Worm (Caenorhabditis elegans) whole organism, L3 larva: ENCODE results near the gene C11G6.2.

Source experiments
- R02D3.7 ChIP-seq: fragments of 150-350 bp; optimal IDR thresholded peaks from 2 replicates; lab custom pipeline; 2014; ENCODE audit warnings: missing biosample characterization, missing genetic modification characterization
- ZK546.5 ChIP-seq: sonication (generic microtip); optimal IDR thresholded peaks from 2 replicates; lab custom pipeline; 2017; ENCODE audit warnings: missing biosample characterization, missing genetic modification characterization
- aly-2 ChIP-seq: fragments of 150-350 bp; optimal IDR thresholded peaks from 2 replicates; lab custom pipeline; 2014; ENCODE audit warnings: missing biosample characterization, missing genetic modification characterization
- ama-1 ChIP-seq: fragments of 150-350 bp; optimal IDR thresholded peaks from 2 replicates; lab custom pipeline; 2018
- ceh-16 ChIP-seq: sonication (generic microtip); optimal IDR thresholded peaks from 2 replicates; lab custom pipeline; 2017; ENCODE audit warnings: missing biosample characterization, missing genetic modification characterization
- ceh-28 ChIP-seq: fragments of 150-350 bp; optimal IDR thresholded peaks from 2 replicates; lab custom pipeline; 2014; ENCODE audit warnings: missing biosample characterization, missing genetic modification reagents, missing genetic modification characterization
- ceh-82 ChIP-seq: fragments of 150-350 bp; optimal IDR thresholded peaks from 2 replicates; lab custom pipeline; 2014; ENCODE audit warnings: missing biosample characterization, missing genetic modification characterization
- ceh-9 ChIP-seq: sonication (generic microtip); optimal IDR thresholded peaks from 2 replicates; lab custom pipeline; 2018; ENCODE audit warnings: missing biosample characterization, missing genetic modification characterization
- daf-12 ChIP-seq: fragments of 150-350 bp; optimal IDR thresholded peaks from 2 replicates; lab custom pipeline; 2014; ENCODE audit warnings: missing biosample characterization, missing genetic modification reagents, missing genetic modification characterization
- egl-27 ChIP-seq: sonication (generic microtip); optimal IDR thresholded peaks from 4 replicates; lab custom pipeline; 2017; ENCODE audit warnings: missing biosample characterization, missing genetic modification reagents, missing genetic modification characterization
- egl-5 ChIP-seq: fragments of 150-350 bp; optimal IDR thresholded peaks from 2 replicates; lab custom pipeline; 2017; ENCODE audit warnings: missing biosample characterization, missing genetic modification reagents, missing genetic modification characterization, inconsistent platforms
- elt-1 ChIP-seq: fragments of 150-350 bp; optimal IDR thresholded peaks from 2 replicates; lab custom pipeline; 2014; ENCODE audit warnings: missing biosample characterization, missing genetic modification characterization
- elt-2 ChIP-seq: sonication (generic microtip); optimal IDR thresholded peaks from 2 replicates; lab custom pipeline; 2016; ENCODE audit warnings: missing genetic modification reagents, mild to moderate bottlenecking, missing genetic modification characterization, missing compliant biosample characterization
- elt-3 ChIP-seq, 3 experiments: fragments of 150-350 bp in 1 of 3; sonication (generic microtip) in 2 of 3; optimal IDR thresholded peaks; 2 replicates in 2 of 3; 4 replicates in 1 of 3; lab custom pipeline; 2014 to 2017; ENCODE audit warnings: missing biosample characterization in 3 of 3, missing genetic modification characterization in 3 of 3
- eor-1 ChIP-seq, 2 experiments: fragments of 150-350 bp; optimal IDR thresholded peaks; 2 replicates each; lab custom pipeline; 2014 to 2018; ENCODE audit warnings: missing biosample characterization in 2 of 2, missing genetic modification characterization in 2 of 2
- fkh-10 ChIP-seq: sonication (generic microtip); optimal IDR thresholded peaks from 2 replicates; lab custom pipeline; 2017; ENCODE audit warnings: missing biosample characterization, missing genetic modification reagents, missing genetic modification characterization
- fkh-2 ChIP-seq: fragments of 150-350 bp; optimal IDR thresholded peaks from 2 replicates; lab custom pipeline; 2014; ENCODE audit warnings: missing biosample characterization, missing genetic modification reagents, missing genetic modification characterization
- fos-1 ChIP-seq: fragments of 150-350 bp; optimal IDR thresholded peaks from 2 replicates; lab custom pipeline; 2014; ENCODE audit warnings: missing biosample characterization, missing genetic modification characterization
- hmg-11 ChIP-seq: sonication (generic microtip); optimal IDR thresholded peaks from 2 replicates; lab custom pipeline; 2016; ENCODE audit warnings: missing genetic modification characterization, missing compliant biosample characterization
- jun-1 ChIP-seq: fragments of 150-350 bp; optimal IDR thresholded peaks from 2 replicates; lab custom pipeline; 2014; ENCODE audit warnings: missing biosample characterization, missing genetic modification reagents, missing genetic modification characterization
- lin-15B ChIP-seq: fragments of 150-350 bp; optimal IDR thresholded peaks from 2 replicates; lab custom pipeline; 2014; ENCODE audit warnings: missing biosample characterization, missing genetic modification characterization
- lin-39 ChIP-seq: fragments of 150-350 bp; optimal IDR thresholded peaks from 2 replicates; lab custom pipeline; 2018; ENCODE audit warnings: missing biosample characterization, missing genetic modification reagents, missing genetic modification characterization
- lsy-12 ChIP-seq: sonication (generic microtip); optimal IDR thresholded peaks from 2 replicates; lab custom pipeline; 2016; ENCODE audit warnings: mild to moderate bottlenecking, missing genetic modification characterization, missing compliant biosample characterization
- mdl-1 ChIP-seq: fragments of 150-350 bp; optimal IDR thresholded peaks from 2 replicates; lab custom pipeline; 2014; ENCODE audit warnings: missing biosample characterization, missing genetic modification characterization
- mml-1 ChIP-seq: fragments of 150-350 bp; sonication (generic microtip); optimal IDR thresholded peaks from 3 replicates; lab custom pipeline; 2014; ENCODE audit warnings: missing biosample characterization, missing genetic modification characterization
- nfya-1 ChIP-seq: sonication (generic microtip); optimal IDR thresholded peaks from 2 replicates; lab custom pipeline; 2017; ENCODE audit warnings: missing genetic modification characterization, mild to moderate bottlenecking, missing compliant biosample characterization, antibody characterized with exemption, moderate library complexity; ENCODE audit not compliant: insufficient read depth
- nhr-11 ChIP-seq: fragments of 150-350 bp; optimal IDR thresholded peaks from 2 replicates; lab custom pipeline; 2014; ENCODE audit warnings: missing biosample characterization, missing genetic modification characterization
- nhr-12 ChIP-seq: fragments of 150-350 bp; optimal IDR thresholded peaks from 2 replicates; lab custom pipeline; 2014; ENCODE audit warnings: missing biosample characterization, missing genetic modification characterization
- nhr-23 ChIP-seq: fragments of 150-350 bp; optimal IDR thresholded peaks from 2 replicates; lab custom pipeline; 2014; ENCODE audit warnings: missing biosample characterization, missing genetic modification reagents, missing genetic modification characterization
- nhr-237 ChIP-seq: fragments of 150-350 bp; optimal IDR thresholded peaks from 2 replicates; lab custom pipeline; 2014; ENCODE audit warnings: missing biosample characterization, missing genetic modification characterization
- nhr-25 ChIP-seq: sonication (generic microtip); optimal IDR thresholded peaks from 2 replicates; lab custom pipeline; 2017; ENCODE audit warnings: missing biosample characterization, missing genetic modification characterization
- nhr-28 ChIP-seq: fragments of 150-350 bp; optimal IDR thresholded peaks from 2 replicates; lab custom pipeline; 2014; ENCODE audit warnings: missing biosample characterization, missing genetic modification characterization
- nhr-67 ChIP-seq: fragments of 150-350 bp; optimal IDR thresholded peaks from 2 replicates; lab custom pipeline; 2014; ENCODE audit warnings: missing biosample characterization, missing genetic modification characterization
- nhr-76 ChIP-seq: fragments of 150-350 bp; sonication (generic microtip); optimal IDR thresholded peaks from 5 replicates; lab custom pipeline; 2014; ENCODE audit warnings: missing biosample characterization, missing genetic modification characterization
- nhr-77 ChIP-seq: fragments of 150-350 bp; optimal IDR thresholded peaks from 2 replicates; lab custom pipeline; 2014; ENCODE audit warnings: missing biosample characterization, missing genetic modification characterization
- pha-4 ChIP-seq: fragments of 150-350 bp; optimal IDR thresholded peaks from 2 replicates; lab custom pipeline; 2014; ENCODE audit warnings: missing biosample characterization, missing genetic modification reagents, missing genetic modification characterization
- pqm-1 ChIP-seq: fragments of 150-350 bp; optimal IDR thresholded peaks from 2 replicates; lab custom pipeline; 2017; ENCODE audit warnings: missing biosample characterization, missing genetic modification characterization, inconsistent platforms
- sea-2 ChIP-seq: fragments of 150-350 bp; sonication (generic microtip); optimal IDR thresholded peaks from 4 replicates; lab custom pipeline; 2014; ENCODE audit warnings: missing biosample characterization, missing genetic modification reagents, missing genetic modification characterization
- skn-1 ChIP-seq: fragments of 150-350 bp; optimal IDR thresholded peaks from 2 replicates; lab custom pipeline; 2014; ENCODE audit warnings: missing biosample characterization, missing genetic modification characterization
- snpc-4 ChIP-seq: fragments of 150-350 bp; optimal IDR thresholded peaks from 2 replicates; lab custom pipeline; 2014; ENCODE audit warnings: missing biosample characterization, missing genetic modification characterization
- tbx-2 ChIP-seq: sonication (generic microtip); optimal IDR thresholded peaks from 2 replicates; lab custom pipeline; 2016; ENCODE audit warnings: mild to moderate bottlenecking, missing genetic modification characterization, missing compliant biosample characterization
- unc-39 ChIP-seq: sonication (generic microtip); optimal IDR thresholded peaks from 4 replicates; lab custom pipeline; 2017; ENCODE audit warnings: missing biosample characterization, missing genetic modification characterization
- unc-62 ChIP-seq: fragments of 150-350 bp; sonication (generic microtip); optimal IDR thresholded peaks from 4 replicates; lab custom pipeline; 2014; ENCODE audit warnings: missing biosample characterization, missing genetic modification reagents, missing genetic modification characterization
- zag-1 ChIP-seq: fragments of 150-350 bp; optimal IDR thresholded peaks from 2 replicates; lab custom pipeline; 2014; ENCODE audit warnings: missing biosample characterization, missing genetic modification characterization
- ztf-11 ChIP-seq: fragments of 150-350 bp; optimal IDR thresholded peaks from 2 replicates; lab custom pipeline; 2014; ENCODE audit warnings: missing biosample characterization, missing genetic modification characterization
- ztf-4 ChIP-seq: fragments of 150-350 bp; optimal IDR thresholded peaks from 2 replicates; lab custom pipeline; 2014; ENCODE audit warnings: missing biosample characterization, missing genetic modification characterization

C11G6.2 gene

DNA sequence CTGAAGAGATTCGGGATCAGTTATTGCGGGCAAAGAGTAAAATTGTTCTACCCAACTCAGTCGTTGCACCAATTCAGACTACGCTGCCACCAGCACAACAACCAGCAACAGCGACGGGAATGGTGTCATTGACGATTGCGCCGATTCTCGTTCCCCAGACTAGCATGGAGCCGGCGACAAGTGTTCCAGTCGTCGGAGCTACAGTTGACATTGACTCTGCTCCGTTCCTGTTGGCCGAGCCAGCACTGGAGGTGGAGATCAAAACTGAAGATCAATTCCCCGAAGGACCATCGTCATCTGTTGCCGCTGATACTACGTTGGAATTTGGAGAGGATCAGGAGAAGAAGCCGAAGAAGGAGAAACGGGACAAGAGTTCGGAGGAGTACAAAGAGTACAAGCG lies 7.0 kb downstream of the C11G6.2 start:
- no peak for TF ChIP-seq unc-39
- no peak for TF ChIP-seq sea-2
- TF ChIP-seq ztf-11 (tag; lab: Kevin White, UChicago): no peak
- TF ChIP-seq nhr-23: no peak
- no peak for TF ChIP-seq lin-15B (tag; lab: Kevin White, UChicago)
- no peak for TF ChIP-seq nfya-1 (tag; lab: Kevin White, UChicago)
- no peak for TF ChIP-seq ceh-28 (tag; lab: Kevin White, UChicago)
- no peak for TF ChIP-seq nhr-11 (tag; lab: Kevin White, UChicago)
- no peak for TF ChIP-seq ceh-16 (tag; lab: Kevin White, UChicago)
- TF ChIP-seq ceh-82 (tag; lab: Kevin White, UChicago): no peak
- no peak for TF ChIP-seq skn-1 (tag; lab: Kevin White, UChicago)
- TF ChIP-seq egl-27: no peak
- no peak for TF ChIP-seq elt-1 (tag; lab: Kevin White, UChicago)
- no peak for TF ChIP-seq lin-39 (tag; lab: Kevin White, UChicago)
- TF ChIP-seq nhr-237: no peak
- TF ChIP-seq egl-5 (tag; lab: Kevin White, UChicago): no peak
- no peak for TF ChIP-seq hmg-11 (tag; lab: Kevin White, UChicago)
- TF ChIP-seq ceh-9 (tag; lab: Kevin White, UChicago): no peak

DNA sequence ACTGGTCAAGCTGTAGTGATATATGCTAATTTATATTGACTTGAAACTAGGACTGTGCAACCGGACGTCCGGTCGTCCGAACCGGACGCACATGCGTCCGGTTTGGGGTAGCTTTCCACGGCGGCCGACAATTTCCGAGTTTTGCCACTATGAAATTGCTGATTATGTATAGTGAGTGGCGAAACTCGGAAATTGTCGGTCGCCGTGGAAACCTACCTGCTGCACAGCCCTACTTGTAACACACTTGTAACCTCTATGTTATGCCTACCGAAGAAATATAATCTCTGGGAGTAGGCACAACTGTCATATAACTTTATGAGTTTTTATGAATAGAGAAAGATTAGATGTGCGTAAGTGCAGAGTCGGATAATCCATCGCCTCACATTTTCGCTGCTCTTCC lies 8.5 kb downstream of the C11G6.2 start:
- TF ChIP-seq fkh-10 (GFP tag; lab: Kevin White, UChicago): no peak

DNA sequence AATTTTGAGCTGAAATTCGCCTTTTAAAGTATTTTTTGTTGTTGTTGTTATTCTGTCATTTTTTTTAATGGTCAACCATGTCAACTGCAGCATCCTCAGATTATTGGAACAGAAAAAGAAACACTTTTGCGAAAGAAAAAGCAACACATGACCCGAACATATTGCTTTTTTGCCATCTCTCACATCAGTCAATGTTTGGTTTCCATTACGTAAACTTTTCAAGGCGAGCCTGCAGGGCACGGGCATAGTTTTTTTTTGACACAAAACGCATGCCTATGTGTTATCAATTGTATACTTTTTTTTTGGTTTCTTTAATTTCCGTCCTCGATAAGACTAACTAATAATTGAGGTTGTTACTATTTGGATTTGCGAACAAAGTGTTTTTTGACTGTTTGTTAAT lies 9.0 kb downstream of the C11G6.2 start:
- TF ChIP-seq aly-2 (tag; lab: Kevin White, UChicago) (no peak), nhr-28 (no peak), elt-2 (tag; lab: Kevin White, UChicago) (peak; percentile 67), jun-1 (no peak), fos-1 (no peak), snpc-4 (tag; lab: Kevin White, UChicago) (no peak), pha-4 (tag; lab: Kevin White, UChicago) (peak; percentile 36), pqm-1 (tag; lab: Kevin White, UChicago) (peak; percentile 15), egl-27 (no peak), ztf-4 (tag; lab: Kevin White, UChicago) (no peak), ZK546.5 (tag; lab: Kevin White, UChicago) (no peak)

ce11 chrX:16339207-16339606 lies 10.8 kb downstream of the C11G6.2 start:
- TF ChIP-seq nhr-237 (no peak), hmg-11 (tag; lab: Kevin White, UChicago) (peak; percentile 12), pqm-1 (tag; lab: Kevin White, UChicago) (no peak), pha-4 (tag; lab: Kevin White, UChicago) (peak; percentile 8), lsy-12 (no peak), daf-12 (tag; lab: Kevin White, UChicago) (no peak), fkh-2 (tag; lab: Kevin White, UChicago) (no peak), ZK546.5 (tag; lab: Kevin White, UChicago) (no peak), unc-62 (GFP tag; lab: Kevin White, UChicago) (no peak), nhr-67 (tag; lab: Kevin White, UChicago) (no peak), nhr-25 (no peak), ceh-9 (tag; lab: Kevin White, UChicago) (no peak), skn-1 (tag; lab: Kevin White, UChicago) (no peak), fkh-10 (GFP tag; lab: Kevin White, UChicago) (no peak), lin-15B (tag; lab: Kevin White, UChicago) (peak; percentile 30), zag-1 (tag; lab: Kevin White, UChicago) (no peak), nhr-77 (tag; lab: Kevin White, UChicago) (no peak), elt-2 (tag; lab: Kevin White, UChicago) (no peak), R02D3.7 (no peak), ceh-82 (tag; lab: Kevin White, UChicago) (no peak), ama-1 (lab: Kevin White, UChicago) (no peak), egl-5 (tag; lab: Kevin White, UChicago) (no peak), nfya-1 (tag; lab: Kevin White, UChicago) (peak; percentile 50), ceh-16 (tag; lab: Kevin White, UChicago) (no peak), mdl-1 (tag; lab: Kevin White, UChicago) (no peak), ceh-28 (tag; lab: Kevin White, UChicago) (no peak), elt-3 (tag; optimal IDR thresholded peaks at IDR 0.05; lab: Kevin White, UChicago) (no peak), nhr-28 (no peak), lin-39 (tag; lab: Kevin White, UChicago) (peak; percentile 29), mml-1 (no peak), jun-1 (no peak), elt-1 (tag; lab: Kevin White, UChicago) (no peak), fos-1 (no peak), tbx-2 (tag; lab: Kevin White, UChicago) (no peak), snpc-4 (tag; lab: Kevin White, UChicago) (no peak), ztf-11 (tag; lab: Kevin White, UChicago) (no peak), nhr-11 (tag; lab: Kevin White, UChicago) (no peak), nhr-12 (no peak), eor-1 (tag; optimal IDR thresholded peaks at IDR 0.05; lab: Kevin White, UChicago) (no peak), nhr-76 (tag; lab: Kevin White, UChicago) (no peak)
